Fruit fly (Drosophila melanogaster): ENCODE data around the gene Megf8.

The Megf8 gene

DNA sequence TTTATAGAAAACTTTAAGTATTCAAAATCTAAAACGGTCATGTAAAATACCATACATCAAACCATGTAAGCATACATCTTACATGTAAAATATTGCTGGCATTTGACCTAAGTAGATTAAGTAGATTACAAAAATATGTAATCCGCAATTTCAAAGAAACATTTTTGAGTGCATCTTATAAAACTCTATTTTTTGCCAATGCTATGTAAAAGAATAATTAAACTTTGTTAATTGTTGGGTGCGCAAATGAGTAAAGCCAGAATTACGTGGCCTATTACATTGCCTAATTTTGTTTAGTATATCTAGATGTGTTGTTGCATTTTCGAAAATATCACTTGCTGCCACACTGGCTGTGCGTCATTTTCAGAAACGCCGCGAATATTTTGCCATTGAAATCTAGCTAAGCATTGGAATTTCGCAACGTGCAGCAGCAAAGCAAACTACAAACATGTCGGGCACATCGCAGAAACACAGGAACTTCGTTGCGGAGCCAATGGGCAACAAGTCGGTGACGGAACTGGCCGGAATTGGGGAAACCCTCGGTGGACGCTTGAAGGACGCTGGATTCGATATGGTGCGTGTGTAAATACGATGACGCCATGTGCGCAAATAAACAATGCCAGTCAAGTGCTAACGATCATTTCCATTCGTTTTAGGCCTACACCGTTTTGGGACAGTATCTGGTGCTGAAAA is 14.0 kb upstream of the Megf8 start, which contains the start of gene baf:
baf (plus strand) TSS at position 303 of the 693 bp plus-strand sequence.
- no peak for TF ChIP-seq D1 (tag; optimal IDR thresholded peaks at IDR 0.05)
- TF ChIP-seq CG9948 (tag; optimal IDR thresholded peaks at IDR 0.05): no peak
- TF ChIP-seq Pif1A (GFP tag; optimal IDR thresholded peaks at IDR 0.05): no peak
- no peak for TF ChIP-seq Snoo (tag; optimal IDR thresholded peaks at IDR 0.05)
- no peak for TF ChIP-seq CG8301 (tag; optimal IDR thresholded peaks at IDR 0.05)
- TF ChIP-seq CG15710 (tag; optimal IDR thresholded peaks at IDR 0.05): no peak
- no peak for TF ChIP-seq CG4496 (GFP tag; IDR thresholded peaks at IDR 0.05)
- TF ChIP-seq EcR (GFP tag; optimal IDR thresholded peaks at IDR 0.05): no peak
- TF ChIP-seq Pif1B (GFP tag; optimal IDR thresholded peaks at IDR 0.05): no peak
- TF ChIP-seq fd96Ca (GFP tag; IDR thresholded peaks at IDR 0.05): no peak
- no peak for TF ChIP-seq CG10348 (GFP tag; IDR thresholded peaks at IDR 0.05)
- TF ChIP-seq CG34367 (tag; optimal IDR thresholded peaks at IDR 0.05): no peak
- TF ChIP-seq gl (tag; optimal IDR thresholded peaks at IDR 0.05): no peak
- TF ChIP-seq CG17806 (tag; optimal IDR thresholded peaks at IDR 0.05): no peak

DNA sequence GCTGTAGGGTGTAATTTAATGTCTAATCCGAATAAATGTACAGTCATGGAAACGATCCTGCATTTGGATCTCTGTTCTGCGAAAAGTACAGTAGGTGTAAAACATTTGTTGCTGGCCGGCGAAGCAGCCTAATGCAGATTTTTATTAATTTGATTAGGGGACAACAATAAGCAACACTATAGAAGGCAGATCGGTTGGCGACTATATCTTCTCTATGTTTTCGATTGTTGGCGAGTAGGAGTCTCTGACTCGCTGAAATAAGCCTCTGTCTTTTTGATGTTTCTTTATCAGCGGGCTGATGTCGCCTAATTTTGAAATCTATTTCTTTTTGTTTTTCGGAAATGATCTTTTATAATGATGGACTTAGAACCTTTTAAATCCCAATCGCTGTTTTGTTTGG is 13.2 kb upstream of the Megf8 start:
- TF ChIP-seq CG32121 (GFP tag; IDR thresholded peaks at IDR 0.05) (no peak), CG17806 (tag; optimal IDR thresholded peaks at IDR 0.05) (no peak)

DNA sequence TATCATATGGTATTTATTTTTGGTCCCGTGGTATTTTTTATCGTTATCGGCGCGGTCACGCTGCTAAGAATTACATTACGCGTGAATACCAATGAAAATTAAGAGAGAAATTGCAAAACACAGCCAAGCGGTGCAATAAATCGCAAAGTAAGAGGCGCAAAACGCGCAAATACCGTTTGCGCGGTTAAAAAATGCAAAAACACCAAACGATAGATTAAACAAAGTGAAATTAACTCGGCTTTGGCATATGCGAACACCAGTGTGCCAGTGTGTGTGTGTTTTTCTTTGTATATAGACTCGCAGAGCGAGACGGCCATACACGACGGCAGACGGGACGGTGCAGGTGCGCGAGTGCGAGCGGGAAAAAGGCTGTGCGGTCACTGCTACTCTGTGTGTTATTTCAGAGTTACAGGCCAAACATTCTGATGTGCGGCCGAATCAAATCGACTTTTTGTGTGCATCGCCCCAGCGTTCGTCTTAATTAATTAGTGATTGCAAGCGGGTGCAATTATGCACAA is 12.5 kb upstream of the Megf8 start, which contains the start of gene Cka:
Cka (plus strand) TSS at position 29 of the 518 bp plus-strand sequence.
- no peak for TF ChIP-seq CG9948 (tag; optimal IDR thresholded peaks at IDR 0.05)
- peak; percentile 44; the same call in 1 of the 3 replicates for TF ChIP-seq fd96Ca (GFP tag; IDR thresholded peaks at IDR 0.05)
- no peak for TF ChIP-seq CG17806 (tag; optimal IDR thresholded peaks at IDR 0.05)
- peak; percentile 57 for TF ChIP-seq CG13204 (GFP tag; optimal IDR thresholded peaks at IDR 0.05)
- no peak for TF ChIP-seq gl (tag; optimal IDR thresholded peaks at IDR 0.05)
- peak; percentile 5 for TF ChIP-seq Snoo (tag; optimal IDR thresholded peaks at IDR 0.05)
- peak; percentile 34 for TF ChIP-seq CG8159 (tag; optimal IDR thresholded peaks at IDR 0.05)
- peak; percentile 69; the same call in 1 of the 3 replicates for TF ChIP-seq CG4496 (GFP tag; IDR thresholded peaks at IDR 0.05)

DNA sequence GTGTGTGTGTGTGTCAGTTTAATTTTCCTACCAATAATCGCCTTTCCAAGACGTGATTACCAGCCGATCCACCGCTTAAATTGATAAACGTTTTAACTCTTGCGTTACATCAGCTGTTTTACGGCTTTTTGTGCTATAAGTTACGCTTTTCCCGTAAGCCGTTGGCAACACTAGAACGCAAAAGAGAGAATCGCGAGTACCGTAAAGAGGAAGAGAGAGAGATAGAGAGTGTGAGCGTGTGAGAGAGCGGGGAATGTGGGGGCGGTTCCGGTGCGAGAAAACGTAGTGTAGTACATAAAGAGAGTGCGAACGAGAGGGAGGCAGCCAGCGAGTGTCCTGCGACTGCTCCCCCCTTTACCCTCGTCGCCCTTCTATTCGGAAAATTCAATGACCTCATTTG is 11.7 kb upstream of the Megf8 start:
- peak; percentile 54 for TF ChIP-seq EcR (GFP tag; optimal IDR thresholded peaks at IDR 0.05)
- no peak for TF ChIP-seq Ets98B (GFP tag; IDR thresholded peaks at IDR 0.05)
- TF ChIP-seq CG13204 (GFP tag; optimal IDR thresholded peaks at IDR 0.05): peak; percentile 25
- TF ChIP-seq CG4496 (GFP tag; IDR thresholded peaks at IDR 0.05): peak; percentile 38; the same call in 1 of the 3 replicates
- peak; percentile 29; the same call in 1 of the 2 replicates for TF ChIP-seq CG12605 (GFP tag; IDR thresholded peaks at IDR 0.05)

DNA sequence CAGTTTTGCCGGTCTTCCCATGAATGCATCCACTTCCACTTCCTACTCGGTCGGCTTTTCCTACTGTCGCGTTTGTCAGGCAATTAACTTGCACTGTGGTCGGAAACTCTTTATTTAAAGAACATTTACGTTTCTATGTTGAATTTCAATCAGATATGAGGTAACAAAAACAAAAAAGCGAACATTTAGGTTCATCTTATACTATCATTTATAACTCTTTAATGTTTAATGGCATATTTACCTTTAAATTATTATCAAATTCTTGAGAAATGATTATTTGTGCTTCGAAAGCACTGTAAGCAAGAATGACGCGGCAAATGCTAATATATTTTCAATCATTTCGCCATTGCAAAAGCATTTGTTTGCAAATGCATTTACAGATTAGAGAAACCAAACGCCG is 9.5 kb upstream of the Megf8 start:
- no peak for TF ChIP-seq Snoo (tag; optimal IDR thresholded peaks at IDR 0.05)
- peak; percentile 55; the same call in 1 of the 3 replicates for TF ChIP-seq CG4496 (GFP tag; IDR thresholded peaks at IDR 0.05)
- no peak for TF ChIP-seq D1 (tag; optimal IDR thresholded peaks at IDR 0.05)
- TF ChIP-seq CG15710 (tag; optimal IDR thresholded peaks at IDR 0.05): no peak
- TF ChIP-seq CG17806 (tag; optimal IDR thresholded peaks at IDR 0.05): peak; percentile 6
- peak; percentile 18 for TF ChIP-seq Pif1A (GFP tag; optimal IDR thresholded peaks at IDR 0.05)
- peak; percentile 37; the same call in 1 of the 2 replicates for TF ChIP-seq CG32121 (GFP tag; IDR thresholded peaks at IDR 0.05)
- no peak for TF ChIP-seq CG8159 (tag; optimal IDR thresholded peaks at IDR 0.05)
- peak; percentile 28 for TF ChIP-seq CG8301 (tag; optimal IDR thresholded peaks at IDR 0.05)
- 0 out of 2 replicates have a peak, but pooled peaks have one; percentile 16 for TF ChIP-seq CG12605 (GFP tag; IDR thresholded peaks at IDR 0.05)
- TF ChIP-seq CG14655 (GFP tag; optimal IDR thresholded peaks at IDR 0.05): no peak
- no peak for TF ChIP-seq gl (tag; optimal IDR thresholded peaks at IDR 0.05)

DNA sequence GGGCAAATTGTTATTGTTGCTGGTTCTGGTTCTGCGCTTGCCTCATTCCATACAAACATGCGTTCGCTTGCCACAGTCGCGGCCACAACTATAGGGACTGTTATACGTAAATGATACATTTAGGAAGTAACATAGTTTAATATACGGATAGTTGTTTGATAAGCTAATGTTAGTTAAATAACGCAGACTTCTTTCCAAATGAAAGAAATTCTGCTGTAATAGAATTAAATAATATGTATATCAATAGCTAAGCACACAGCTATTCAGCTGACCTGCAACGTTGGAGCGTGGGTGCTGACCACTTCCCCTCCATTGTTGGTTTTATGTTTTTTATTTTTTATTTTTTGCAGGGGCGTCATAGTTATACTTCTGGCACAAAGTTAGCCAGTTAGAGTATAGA is 8.5 kb upstream of the Megf8 start:
- TF ChIP-seq Pif1B (GFP tag; optimal IDR thresholded peaks at IDR 0.05) (peak; percentile 18), gl (tag; optimal IDR thresholded peaks at IDR 0.05) (peak; percentile 8), Pif1A (GFP tag; optimal IDR thresholded peaks at IDR 0.05) (peak; percentile 78), CG14655 (GFP tag; optimal IDR thresholded peaks at IDR 0.05) (no peak), CG12605 (GFP tag; IDR thresholded peaks at IDR 0.05) (peak; percentile 80), fd96Ca (GFP tag; IDR thresholded peaks at IDR 0.05) (peak; percentile 75), CG9948 (tag; optimal IDR thresholded peaks at IDR 0.05) (peak; percentile 61), Ets98B (GFP tag; IDR thresholded peaks at IDR 0.05) (peak; percentile 82), EcR (GFP tag; optimal IDR thresholded peaks at IDR 0.05) (no peak), Snoo (tag; optimal IDR thresholded peaks at IDR 0.05) (no peak), CG4496 (GFP tag; IDR thresholded peaks at IDR 0.05) (peak; percentile 79), CG32121 (GFP tag; IDR thresholded peaks at IDR 0.05) (peak; percentile 83), CG17806 (tag; optimal IDR thresholded peaks at IDR 0.05) (peak; percentile 53), CG8159 (tag; optimal IDR thresholded peaks at IDR 0.05) (peak; percentile 52), CG10348 (GFP tag; IDR thresholded peaks at IDR 0.05) (no peak), D1 (tag; optimal IDR thresholded peaks at IDR 0.05) (no peak), CG15710 (tag; optimal IDR thresholded peaks at IDR 0.05) (peak; percentile 57), CG34367 (tag; optimal IDR thresholded peaks at IDR 0.05) (peak; percentile 35), CG13204 (GFP tag; optimal IDR thresholded peaks at IDR 0.05) (no peak), rn (GFP tag; IDR thresholded peaks at IDR 0.05) (0 out of 2 replicates have a peak, but pooled peaks have one; percentile 13), CG8301 (tag; optimal IDR thresholded peaks at IDR 0.05) (peak; percentile 77)
